Fruit fly (Drosophila melanogaster) whole organism: ENCODE data around the gene Octbeta3R.
"Not testable (repeated sequence)": the region's sequence is repeated elsewhere in the genome, so short reads cannot be mapped to it uniquely, and the experiment has no call there.

Experiments
- CG8478 ChIP-seq: fragments of >200 bp; optimal IDR thresholded peaks from 2 replicates; lab custom pipeline; 2018; ENCODE audit warnings: inconsistent platforms
- Dll ChIP-seq: fragments of >200 bp; optimal IDR thresholded peaks from 2 replicates; lab custom pipeline; 2017
- EcR ChIP-seq, 2 experiments: fragments of >200 bp; optimal IDR thresholded peaks; 2 replicates each; lab custom pipeline; 2017; ENCODE audit warnings: missing biosample characterization in 2 of 2, missing genetic modification characterization in 2 of 2, missing genetic modification reagents in 2 of 2
- pan ChIP-seq: fragments of >200 bp; optimal IDR thresholded peaks from 2 replicates; lab custom pipeline; 2017
- psq ChIP-seq: fragments of >200 bp; optimal IDR thresholded peaks from 2 replicates; lab custom pipeline; 2017
- usp ChIP-seq: fragments of >200 bp; optimal IDR thresholded peaks from 2 replicates; lab custom pipeline; 2017; ENCODE audit warnings: missing biosample characterization, missing genetic modification characterization, mixed read lengths

The Octbeta3R gene

dm6 chr3R:12548229-12548628 lies at the start of gene Octbeta3R:
Gene Octbeta3R (minus strand): TSS chr3R:12548229.
- TF ChIP-seq psq (lab: Kevin White, UChicago): no peak
- no peak for TF ChIP-seq pan

- TF ChIP-seq CG8478 (lab: Kevin White, UChicago) (no peak), psq (lab: Kevin White, UChicago) (no peak), pan (no peak), usp (GFP tag; lab: Kevin White, UChicago) (no peak), EcR (GFP tag; optimal IDR thresholded peaks at IDR 0.05; lab: Kevin White, UChicago) (no peak), Dll (lab: Kevin White, UChicago) (no peak)
These were observed 47.8 kb upstream of the Octbeta3R start for dm6 chr3R:12595890-12596215.

dm6 chr3R:12595187-12595889 lies 47.3 kb upstream of the Octbeta3R start, which contains the start of gene Octbeta2R:
Gene Octbeta2R (minus strand): TSS chr3R:12595725.
- TF ChIP-seq usp (GFP tag; lab: Kevin White, UChicago) (no peak), Dll (lab: Kevin White, UChicago) (no peak), psq (lab: Kevin White, UChicago) (no peak)

dm6 chr3R:12591672-12592071 lies 43.6 kb upstream of the Octbeta3R start:
- TF ChIP-seq Dll (lab: Kevin White, UChicago): no peak
- no peak for TF ChIP-seq psq (lab: Kevin White, UChicago)
- no peak for TF ChIP-seq EcR (GFP tag; optimal IDR thresholded peaks at IDR 0.05; lab: Kevin White, UChicago)
- no peak for TF ChIP-seq usp (GFP tag; lab: Kevin White, UChicago)
- TF ChIP-seq CG8478 (lab: Kevin White, UChicago): no peak
- no peak for TF ChIP-seq pan

- TF ChIP-seq CG8478 (lab: Kevin White, UChicago): no peak
- TF ChIP-seq Dll (lab: Kevin White, UChicago): no peak
- TF ChIP-seq usp (GFP tag; lab: Kevin White, UChicago): no peak
- TF ChIP-seq pan: no peak
- TF ChIP-seq EcR (GFP tag; optimal IDR thresholded peaks at IDR 0.05; lab: Kevin White, UChicago): no peak
- TF ChIP-seq psq (lab: Kevin White, UChicago): no peak
These were observed 20.7 kb upstream of the Octbeta3R start for dm6 chr3R:12568765-12569164.

- no peak for TF ChIP-seq pan
- TF ChIP-seq Dll (lab: Kevin White, UChicago): no peak
- no peak for TF ChIP-seq psq (lab: Kevin White, UChicago)
- TF ChIP-seq usp (GFP tag; lab: Kevin White, UChicago): no peak
- no peak for TF ChIP-seq CG8478 (lab: Kevin White, UChicago)
- no peak for TF ChIP-seq EcR (GFP tag; optimal IDR thresholded peaks at IDR 0.05; lab: Kevin White, UChicago)
These were observed 14.0 kb upstream of the Octbeta3R start for dm6 chr3R:12562026-12562425.

- TF ChIP-seq usp (GFP tag; lab: Kevin White, UChicago) (no peak), pan (no peak), psq (lab: Kevin White, UChicago) (no peak), EcR (GFP tag; optimal IDR thresholded peaks at IDR 0.05; lab: Kevin White, UChicago) (no peak), CG8478 (lab: Kevin White, UChicago) (no peak), Dll (lab: Kevin White, UChicago) (no peak)
These were observed 13.1 kb upstream of the Octbeta3R start for dm6 chr3R:12561149-12561548.

dm6 chr3R:12542947-12543346 lies 5.1 kb downstream of the Octbeta3R start:
- no peak for TF ChIP-seq pan
- no peak for TF ChIP-seq psq (lab: Kevin White, UChicago)
- TF ChIP-seq Dll (lab: Kevin White, UChicago): no peak
- no peak for TF ChIP-seq EcR (GFP tag; optimal IDR thresholded peaks at IDR 0.05; lab: Kevin White, UChicago)
- no peak for TF ChIP-seq usp (GFP tag; lab: Kevin White, UChicago)
- no peak for TF ChIP-seq CG8478 (lab: Kevin White, UChicago)

dm6 chr3R:12525888-12526287 lies 22.1 kb downstream of the Octbeta3R start, which contains the start of gene Hug:
Gene Hug (plus strand): TSS chr3R:12526188.
- TF ChIP-seq usp (GFP tag; lab: Kevin White, UChicago): no peak
- no peak for TF ChIP-seq CG8478 (lab: Kevin White, UChicago)

- TF ChIP-seq CG8478 (lab: Kevin White, UChicago) (no peak), usp (GFP tag; lab: Kevin White, UChicago) (no peak), pan (no peak), EcR (GFP tag; optimal IDR thresholded peaks at IDR 0.05; lab: Kevin White, UChicago) (no peak), psq (lab: Kevin White, UChicago) (no peak), Dll (lab: Kevin White, UChicago) (no peak)
These were observed 33.0 kb downstream of the Octbeta3R start for dm6 chr3R:12514997-12515396.

dm6 chr3R:12508776-12509175 lies 39.3 kb downstream of the Octbeta3R start, which contains the start of gene Hsp70Bc:
Gene Hsp70Bc (plus strand): TSS chr3R:12509076.
- not testable (repeated sequence) for TF ChIP-seq CG8478, Dll, psq (lab: Kevin White, UChicago)

dm6 chr3R:12505493-12505892 lies 42.5 kb downstream of the Octbeta3R start, which contains the start of gene Hsp70Bb:
Gene Hsp70Bb (plus strand): TSS chr3R:12505793.
- not testable (repeated sequence) for TF ChIP-seq CG8478, Dll, psq (lab: Kevin White, UChicago)
